Fruit fly (Drosophila melanogaster): ENCODE results near the gene nrv3.

DNA sequence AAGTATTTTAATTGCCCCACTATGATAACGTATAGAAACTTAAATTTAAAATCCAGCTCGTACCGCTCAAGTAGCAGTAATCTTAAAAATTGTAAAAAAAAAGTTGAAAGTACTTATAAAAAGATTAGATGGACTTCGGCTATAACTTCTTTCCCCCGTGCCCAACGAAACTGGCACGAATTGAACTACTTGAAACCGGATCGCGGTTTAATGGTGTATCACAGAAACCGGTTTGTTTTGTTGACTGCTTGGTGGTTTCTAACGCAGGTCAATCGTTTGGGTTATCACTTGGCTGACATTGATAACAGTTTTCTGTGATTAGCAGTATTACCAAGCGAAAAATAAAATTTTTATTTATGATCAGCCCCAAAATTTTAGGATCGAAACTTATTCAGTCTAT, 12.5 kb upstream of the nrv3 start:
- no peak for TF ChIP-seq CG12768 (GFP tag; optimal IDR thresholded peaks at IDR 0.05)
- no peak for TF ChIP-seq tj (GFP tag; optimal IDR thresholded peaks at IDR 0.05)
- TF ChIP-seq Clk (GFP tag; optimal IDR thresholded peaks at IDR 0.05): no peak
- TF ChIP-seq cnc (optimal IDR thresholded peaks at IDR 0.05): no peak
- no peak for TF ChIP-seq Crg-1 (GFP tag; optimal IDR thresholded peaks at IDR 0.05)
- no peak for TF ChIP-seq CG1620 (GFP tag; optimal IDR thresholded peaks at IDR 0.05)
- TF ChIP-seq pad (GFP tag; optimal IDR thresholded peaks at IDR 0.05): no peak
- TF ChIP-seq cic (GFP tag; optimal IDR thresholded peaks at IDR 0.05): peak; percentile 11
- TF ChIP-seq Hr96 (GFP tag; optimal IDR thresholded peaks at IDR 0.05): no peak
- no peak for TF ChIP-seq kay (GFP tag; ENCODE audit: borderline replicate concordance)

All from whole organism, adult.